Fruit fly (Drosophila melanogaster) whole organism, embryonic: ENCODE measurements around the gene Fnta.

Source experiments
- Asciz ChIP-seq: fragments of 200-800 bp; sonication (Bioruptor generic); optimal IDR thresholded peaks from 2 replicates; lab custom pipeline; 2017; ENCODE audit warnings: missing biosample characterization, mild to moderate bottlenecking, missing genetic modification characterization, missing genetic modification reagents
- BEAF-32 ChIP-seq: fragments of 200-800 bp; sonication (Bioruptor generic); optimal IDR thresholded peaks from 3 replicates; lab custom pipeline; 2017; ENCODE audit warnings: missing biosample characterization, missing genetic modification characterization, mild to moderate bottlenecking, moderate library complexity, missing genetic modification reagents
- Bteb2 ChIP-seq: fragments of 200-800 bp; sonication (Bioruptor generic); optimal IDR thresholded peaks from 2 replicates; lab custom pipeline; 2016; ENCODE audit warnings: missing biosample characterization, missing genetic modification characterization
- CG10431 ChIP-seq: fragments of 200-800 bp; sonication (Bioruptor generic); optimal IDR thresholded peaks from 3 replicates; lab custom pipeline; 2018; ENCODE audit warnings: missing biosample characterization, mild to moderate bottlenecking, missing genetic modification characterization
- CG12769 ChIP-seq: fragments of 200-800 bp; sonication (Bioruptor generic); optimal IDR thresholded peaks from 2 replicates; lab custom pipeline; 2019; ENCODE audit warnings: missing biosample characterization, mild to moderate bottlenecking, missing genetic modification characterization, moderate library complexity
- CG13296 ChIP-seq: fragments of 200-800 bp; sonication (Bioruptor generic); optimal IDR thresholded peaks from 3 replicates; lab custom pipeline; 2018; ENCODE audit warnings: missing biosample characterization, mild to moderate bottlenecking, missing genetic modification characterization
- CG14014 ChIP-seq: fragments of 200-800 bp; sonication (Bioruptor generic); IDR thresholded peaks from 2 replicates; pipeline ENCODE4 v1.3.6; 2022; ENCODE audit warnings: missing biosample characterization, missing genetic modification characterization
- CG15601 ChIP-seq: fragments of 200-800 bp; sonication (Bioruptor generic); optimal IDR thresholded peaks from 3 replicates; lab custom pipeline; 2019; ENCODE audit warnings: missing biosample characterization, mild to moderate bottlenecking, missing genetic modification characterization, moderate library complexity
- CG16813 ChIP-seq: fragments of 200-800 bp; sonication (Bioruptor generic); IDR thresholded peaks from 3 replicates; pipeline ENCODE4 v1.3.6; 2022; ENCODE audit warnings: missing biosample characterization, missing genetic modification characterization; ENCODE audit not compliant: partially characterized antibody
- CG18011 ChIP-seq: fragments of 200-800 bp; sonication (Bioruptor generic); optimal IDR thresholded peaks from 2 replicates; lab custom pipeline; 2017; ENCODE audit warnings: missing biosample characterization, missing genetic modification characterization, mild to moderate bottlenecking, moderate library complexity, missing genotype
- CG18262 ChIP-seq: fragments of 200-800 bp; optimal IDR thresholded peaks from 3 replicates; lab custom pipeline; 2019; ENCODE audit warnings: missing biosample characterization, mild to moderate bottlenecking, missing genetic modification characterization, moderate library complexity
- CG18764 ChIP-seq: fragments of 200-800 bp; sonication (Bioruptor generic); optimal IDR thresholded peaks from 3 replicates; lab custom pipeline; 2016; ENCODE audit warnings: missing biosample characterization, missing genetic modification characterization
- CG3163 ChIP-seq: fragments of 200-800 bp; sonication (Bioruptor generic); optimal IDR thresholded peaks from 3 replicates; lab custom pipeline; 2016; ENCODE audit warnings: missing biosample characterization, missing genetic modification characterization
- CG34422 ChIP-seq: fragments of 200-800 bp; sonication (Bioruptor generic); IDR thresholded peaks from 3 replicates; pipeline ENCODE4 v1.3.6; 2022; ENCODE audit warnings: missing biosample characterization, missing genetic modification characterization
- CG6854 ChIP-seq: fragments of 200-800 bp; sonication (Bioruptor generic); optimal IDR thresholded peaks from 3 replicates; lab custom pipeline; 2017; ENCODE audit warnings: missing biosample characterization, mild to moderate bottlenecking, missing genetic modification characterization
- D19B ChIP-seq: fragments of 200-800 bp; sonication (Bioruptor generic); optimal IDR thresholded peaks from 2 replicates; lab custom pipeline; 2017; ENCODE audit warnings: missing biosample characterization, mild to moderate bottlenecking, missing genetic modification characterization
- Dip2 ChIP-seq: fragments of 200-800 bp; sonication (Bioruptor generic); IDR thresholded peaks from 2 replicates; pipeline ENCODE4 v1.3.6; 2022; ENCODE audit warnings: missing biosample characterization, missing genetic modification characterization
- Doc2 ChIP-seq: fragments of 200-800 bp; sonication (Bioruptor generic); IDR thresholded peaks from 2 replicates; pipeline ENCODE4 v1.3.6; 2022; ENCODE audit warnings: missing biosample characterization, missing genetic modification characterization
- GATAe ChIP-seq: fragments of 200-800 bp; sonication (Bioruptor generic); conservative IDR thresholded peaks from 2 replicates; pipeline ENCODE4 v1.3.6; 2022; ENCODE audit warnings: missing biosample characterization, missing genetic modification characterization
- HHEX ChIP-seq: fragments of 200-800 bp; sonication (Bioruptor generic); optimal IDR thresholded peaks from 3 replicates; lab custom pipeline; 2017; ENCODE audit warnings: missing biosample characterization, mild to moderate bottlenecking, missing genetic modification characterization, missing genetic modification reagents
- Hey ChIP-seq: fragments of 200-800 bp; sonication (Bioruptor generic); optimal IDR thresholded peaks from 3 replicates; lab custom pipeline; 2018; ENCODE audit warnings: missing biosample characterization, mild to moderate bottlenecking, missing genetic modification characterization
- Hmx ChIP-seq: fragments of 200-800 bp; sonication (Bioruptor generic); optimal IDR thresholded peaks from 2 replicates; lab custom pipeline; 2016; ENCODE audit warnings: missing biosample characterization, missing genetic modification characterization
- Lpt ChIP-seq: fragments of >200 bp; optimal IDR thresholded peaks from 2 replicates; lab custom pipeline; 2018; ENCODE audit warnings: missing biosample characterization, missing genetic modification characterization
- MBD-R2 ChIP-seq: fragments of 200-800 bp; sonication (Bioruptor generic); IDR thresholded peaks from 2 replicates; pipeline ENCODE4 v1.3.6; 2022; ENCODE audit warnings: missing biosample characterization, missing genetic modification characterization
- Meics ChIP-seq: fragments of 200-800 bp; sonication (Bioruptor generic); optimal IDR thresholded peaks from 2 replicates; lab custom pipeline; 2017; ENCODE audit warnings: missing biosample characterization, mild to moderate bottlenecking, missing genetic modification characterization
- Nf-YB ChIP-seq: fragments of 200-800 bp; sonication (Bioruptor generic); optimal IDR thresholded peaks from 3 replicates; lab custom pipeline; 2019; ENCODE audit warnings: missing biosample characterization, mild to moderate bottlenecking, missing genetic modification characterization, moderate library complexity
- Rfx ChIP-seq: fragments of 200-800 bp; sonication (Bioruptor generic); IDR thresholded peaks from 2 replicates; pipeline ENCODE4 v1.3.6; 2022; ENCODE audit warnings: missing biosample characterization, missing genetic modification characterization
- Spps ChIP-seq: fragments of 200-800 bp; sonication (Bioruptor generic); optimal IDR thresholded peaks from 2 replicates; lab custom pipeline; 2018; ENCODE audit warnings: missing biosample characterization, mild to moderate bottlenecking, missing genetic modification characterization
- YL-1 ChIP-seq: fragments of 200-800 bp; sonication (Bioruptor generic); optimal IDR thresholded peaks from 3 replicates; lab custom pipeline; 2017; ENCODE audit warnings: missing biosample characterization, mild to moderate bottlenecking, missing genetic modification characterization
- ato ChIP-seq: fragments of 200-800 bp; sonication (Bioruptor generic); IDR thresholded peaks from 2 replicates; pipeline ENCODE4 v1.3.6; 2022; ENCODE audit warnings: missing biosample characterization, missing genetic modification characterization; ENCODE audit not compliant: partially characterized antibody
- bab2 ChIP-seq: fragments of 200-800 bp; sonication (Bioruptor generic); optimal IDR thresholded peaks from 2 replicates; lab custom pipeline; 2016; ENCODE audit warnings: missing biosample characterization, missing genetic modification characterization
- btn ChIP-seq: fragments of 200-800 bp; sonication (Bioruptor generic); optimal IDR thresholded peaks from 2 replicates; lab custom pipeline; 2016; ENCODE audit warnings: missing biosample characterization, missing genetic modification characterization
- dan ChIP-seq: fragments of 200-800 bp; sonication (Bioruptor generic); IDR thresholded peaks from 2 replicates; pipeline ENCODE4 v1.3.6; 2022; ENCODE audit warnings: missing biosample characterization, missing genetic modification characterization
- fd102C ChIP-seq: fragments of 200-800 bp; sonication (Bioruptor generic); optimal IDR thresholded peaks from 2 replicates; lab custom pipeline; 2018; ENCODE audit warnings: missing biosample characterization, mild to moderate bottlenecking, missing genetic modification characterization, moderate library complexity
- gsb-n ChIP-seq: fragments of 200-800 bp; sonication (Bioruptor generic); optimal IDR thresholded peaks from 3 replicates; lab custom pipeline; 2018; ENCODE audit warnings: missing biosample characterization, mild to moderate bottlenecking, missing genetic modification characterization
- hbn ChIP-seq: fragments of 200-800 bp; sonication (Bioruptor generic); IDR thresholded peaks from 2 replicates; pipeline ENCODE4 v1.3.6; 2022; ENCODE audit warnings: missing biosample characterization, missing genetic modification characterization; ENCODE audit not compliant: partially characterized antibody
- hth ChIP-seq: fragments of >200 bp; optimal IDR thresholded peaks from 2 replicates; lab custom pipeline; 2017; ENCODE audit warnings: inconsistent platforms
- insv ChIP-seq, 2 experiments: fragments of 200-800 bp; sonication (Bioruptor generic); optimal IDR thresholded peaks; 3 replicates each; lab custom pipeline; 2016 to 2018; ENCODE audit warnings: missing biosample characterization in 2 of 2, missing genetic modification characterization in 2 of 2
- ken ChIP-seq: fragments of 200-800 bp; sonication (Bioruptor generic); IDR thresholded peaks from 3 replicates; pipeline ENCODE4 v1.3.6; 2022; ENCODE audit warnings: missing biosample characterization, missing genetic modification characterization
- klu ChIP-seq: fragments of 200-800 bp; sonication (Bioruptor generic); IDR thresholded peaks from 2 replicates; pipeline ENCODE4 v1.3.6; 2022; ENCODE audit warnings: missing biosample characterization, missing genetic modification characterization
- org-1 ChIP-seq: fragments of 200-800 bp; sonication (Bioruptor generic); optimal IDR thresholded peaks from 2 replicates; lab custom pipeline; 2017; ENCODE audit warnings: missing biosample characterization, missing genetic modification characterization
- psq ChIP-seq: fragments of 200-800 bp; sonication (Bioruptor generic); optimal IDR thresholded peaks from 2 replicates; lab custom pipeline; 2017; ENCODE audit warnings: missing biosample characterization, missing genetic modification characterization
- sd ChIP-seq: fragments of 200-800 bp; sonication (Bioruptor generic); optimal IDR thresholded peaks from 3 replicates; lab custom pipeline; 2018; ENCODE audit warnings: missing biosample characterization, mild to moderate bottlenecking, missing genetic modification characterization, moderate library complexity
- sens ChIP-seq: fragments of 200-800 bp; sonication (Bioruptor generic); peaks from one replicate; lab custom pipeline; 2016; ENCODE audit warnings: missing biosample characterization, missing genetic modification characterization
- sens-2 ChIP-seq: fragments of 200-800 bp; sonication (Bioruptor generic); IDR thresholded peaks from 2 replicates; pipeline ENCODE4 v1.3.6; 2022; ENCODE audit warnings: missing biosample characterization, missing genetic modification characterization
- sim ChIP-seq: fragments of 200-800 bp; sonication (Bioruptor generic); IDR thresholded peaks from 2 replicates; pipeline ENCODE4 v1.3.6; 2022; ENCODE audit warnings: missing biosample characterization, missing genetic modification characterization
- tgo ChIP-seq: fragments of 200-800 bp; sonication (Bioruptor generic); IDR thresholded peaks from 3 replicates; pipeline ENCODE4 v1.3.6; 2022; ENCODE audit warnings: missing biosample characterization, missing genetic modification characterization
- tin ChIP-seq: fragments of 200-800 bp; sonication (Bioruptor generic); optimal IDR thresholded peaks from 3 replicates; lab custom pipeline; 2016; ENCODE audit warnings: missing biosample characterization, missing genetic modification characterization
- trh ChIP-seq: fragments of 200-800 bp; sonication (Bioruptor generic); optimal IDR thresholded peaks from 2 replicates; lab custom pipeline; 2016; ENCODE audit warnings: missing biosample characterization, missing genetic modification characterization
- wdn ChIP-seq: fragments of 200-800 bp; sonication (Bioruptor generic); IDR thresholded peaks from 2 replicates; pipeline ENCODE4 v1.3.6; 2022; ENCODE audit warnings: missing biosample characterization, missing genetic modification characterization
- zen ChIP-seq: fragments of 200-800 bp; sonication (Bioruptor generic); optimal IDR thresholded peaks from 3 replicates; lab custom pipeline; 2018; ENCODE audit warnings: missing biosample characterization, mild to moderate bottlenecking, missing genetic modification characterization, moderate library complexity
- zfh2 ChIP-seq: fragments of 200-800 bp; sonication (Bioruptor generic); optimal IDR thresholded peaks from 2 replicates; lab custom pipeline; 2016; ENCODE audit warnings: missing biosample characterization, missing genetic modification characterization

Gene Fnta

dm6 chr2L:4821319-4821717 lies 9.2 kb downstream of the Fnta start (continued):
- peak; percentile 72 for TF ChIP-seq sens (GFP tag; lab: Kevin White, UChicago)
- TF ChIP-seq wdn (GFP tag; lab: Robert Waterston, UW): peak; percentile 51; the same call in 1 of the 2 replicates
- 0 out of 2 replicates have a peak, but pooled peaks have one; percentile 28 for TF ChIP-seq Dip2 (GFP tag; lab: Robert Waterston, UW)
- TF ChIP-seq CG16813: 0 out of 3 replicates have a peak, but pooled peaks have one; percentile 42
- TF ChIP-seq bab2 (GFP tag; lab: Kevin White, UChicago): peak; percentile 3
- TF ChIP-seq hbn (GFP tag; lab: Robert Waterston, UW): no peak
- TF ChIP-seq Hmx (GFP tag; lab: Kevin White, UChicago): no peak
- peak; percentile 44 for TF ChIP-seq D19B (GFP tag; lab: Kevin White, UChicago)
- no peak for TF ChIP-seq Spps
- TF ChIP-seq zen (tag; lab: Kevin White, UChicago): no peak
- TF ChIP-seq zfh2: peak; percentile 41
- peak; percentile 72 for TF ChIP-seq Rfx (GFP tag; lab: Robert Waterston, UW)
- TF ChIP-seq gsb-n (tag; lab: Kevin White, UChicago): no peak
- TF ChIP-seq sd (tag; lab: Kevin White, UChicago): peak; percentile 27
- peak; percentile 63 for TF ChIP-seq tgo (GFP tag; lab: Robert Waterston, UW)
- TF ChIP-seq Hey (tag; lab: Kevin White, UChicago): no peak
- peak; percentile 57 for TF ChIP-seq CG15601
- peak; percentile 1 for TF ChIP-seq CG10431
- TF ChIP-seq BEAF-32 (GFP tag; lab: Kevin White, UChicago): no peak
- no peak for TF ChIP-seq CG18011 (GFP tag; lab: Kevin White, UChicago)
- no peak for TF ChIP-seq hth (lab: Kevin White, UChicago)
- TF ChIP-seq Doc2 (GFP tag; lab: Robert Waterston, UW): no peak
- TF ChIP-seq ken (GFP tag; lab: Robert Waterston, UW): peak; percentile 39; the same call in 1 of the 3 replicates
- peak; percentile 85 for TF ChIP-seq Meics
- no peak for TF ChIP-seq fd102C
- TF ChIP-seq CG18764 (GFP tag; lab: Kevin White, UChicago): no peak
- TF ChIP-seq CG34422: no peak; the same call in 2 of the 3 replicates
- no peak for TF ChIP-seq sim (GFP tag; lab: Robert Waterston, UW)
- no peak for TF ChIP-seq insv (GFP tag; optimal IDR thresholded peaks at IDR 0.05; lab: Kevin White, UChicago)
- peak; percentile 1 for TF ChIP-seq Bteb2 (GFP tag; lab: Kevin White, UChicago)
- peak; percentile 61 for TF ChIP-seq org-1 (GFP tag; lab: Kevin White, UChicago)
- TF ChIP-seq MBD-R2 (GFP tag; lab: Robert Waterston, UW): peak; percentile 31; the same call in 1 of the 2 replicates
- no peak for TF ChIP-seq YL-1
- TF ChIP-seq ato (GFP tag; lab: Robert Waterston, UW): no peak
- peak; percentile 88 for TF ChIP-seq CG13296 (GFP tag; lab: Kevin White, UChicago)
- TF ChIP-seq trh (GFP tag; lab: Kevin White, UChicago): no peak
- TF ChIP-seq sens-2 (GFP tag; lab: Robert Waterston, UW): no peak
- TF ChIP-seq tin (GFP tag; lab: Kevin White, UChicago): peak; percentile 61
- TF ChIP-seq HHEX (GFP tag; lab: Kevin White, UChicago): peak; percentile 75
- peak; percentile 73 for TF ChIP-seq CG6854 (GFP tag; lab: Kevin White, UChicago)
- TF ChIP-seq CG18262 (tag; lab: Kevin White, UChicago): peak; percentile 83
- peak; percentile 70 for TF ChIP-seq CG14014 (GFP tag; lab: Robert Waterston, UW)
- peak; percentile 5 for TF ChIP-seq btn
- TF ChIP-seq Lpt (GFP tag; lab: Kevin White, UChicago): no peak
- no peak for TF ChIP-seq Nf-YB (GFP tag; lab: Kevin White, UChicago)
- no peak for TF ChIP-seq klu (GFP tag; lab: Robert Waterston, UW)
- no peak for TF ChIP-seq psq (GFP tag; lab: Kevin White, UChicago)
- TF ChIP-seq CG3163 (GFP tag; lab: Kevin White, UChicago): no peak
- no peak for TF ChIP-seq dan (GFP tag; lab: Robert Waterston, UW)
- no peak for TF ChIP-seq GATAe (GFP tag; lab: Robert Waterston, UW)
- peak; percentile 57 for TF ChIP-seq Asciz (GFP tag; lab: Kevin White, UChicago)
- no peak for TF ChIP-seq CG12769 (tag; lab: Kevin White, UChicago)
